Worm (Caenorhabditis elegans) whole organism, mixed stage, embryonic: ENCODE measurements around the gene lin-1.
"Not testable (repeated sequence)": the region's sequence is repeated elsewhere in the genome, so short reads cannot be mapped to it uniquely, and the experiment has no call there.

Experiments used
- M03D4.4 ChIP-seq: sonication (generic microtip); optimal IDR thresholded peaks from 2 replicates; lab custom pipeline; 2017; ENCODE audit warnings: mild to moderate bottlenecking, missing genetic modification characterization, missing compliant biosample characterization
- bed-3 ChIP-seq: fragments of 200-800 bp; sonication (Bioruptor generic); optimal IDR thresholded peaks from 3 replicates; lab custom pipeline; 2018; ENCODE audit warnings: mild to moderate bottlenecking, missing genetic modification characterization, moderate library complexity, missing compliant biosample characterization
- blmp-1 ChIP-seq: fragments of 150-350 bp; optimal IDR thresholded peaks from 2 replicates; lab custom pipeline; 2014; ENCODE audit warnings: missing biosample characterization, missing genetic modification characterization
- ceh-39 ChIP-seq: fragments of 150-350 bp; optimal IDR thresholded peaks from 2 replicates; lab custom pipeline; 2014; ENCODE audit warnings: missing biosample characterization, missing genetic modification characterization
- ceh-43 ChIP-seq: fragments of 200-800 bp; sonication (Bioruptor generic); optimal IDR thresholded peaks from 2 replicates; lab custom pipeline; 2018; ENCODE audit warnings: mild to moderate bottlenecking, missing genetic modification characterization, moderate library complexity, missing compliant biosample characterization
- ces-1 ChIP-seq: fragments of 150-350 bp; optimal IDR thresholded peaks from 2 replicates; lab custom pipeline; 2014; ENCODE audit warnings: missing biosample characterization, missing genetic modification reagents, missing genetic modification characterization
- cnd-1 ChIP-seq: fragments of 200-800 bp; sonication (Bioruptor generic); optimal IDR thresholded peaks from 2 replicates; lab custom pipeline; 2018; ENCODE audit warnings: mild to moderate bottlenecking, missing genetic modification characterization, missing compliant biosample characterization
- drap-1 ChIP-seq: fragments of 200-800 bp; sonication (Bioruptor generic); optimal IDR thresholded peaks from 3 replicates; lab custom pipeline; 2018; ENCODE audit warnings: mild to moderate bottlenecking, missing genetic modification characterization, missing compliant biosample characterization
- elt-1 ChIP-seq: sonication (generic microtip); optimal IDR thresholded peaks from 2 replicates; lab custom pipeline; 2017; ENCODE audit warnings: missing genetic modification characterization, mild to moderate bottlenecking, missing compliant biosample characterization, antibody characterized with exemption, moderate library complexity, borderline replicate concordance; ENCODE audit not compliant: insufficient read depth
- elt-3 ChIP-seq: fragments of 150-350 bp; optimal IDR thresholded peaks from 2 replicates; lab custom pipeline; 2014; ENCODE audit warnings: missing biosample characterization, missing genetic modification characterization
- flh-1 ChIP-seq: fragments of 200-800 bp; sonication (Bioruptor generic); optimal IDR thresholded peaks from 2 replicates; lab custom pipeline; 2018; ENCODE audit warnings: mild to moderate bottlenecking, missing genetic modification characterization, moderate library complexity, missing compliant biosample characterization
- ham-2 ChIP-seq: fragments of 200-800 bp; sonication (Bioruptor generic); optimal IDR thresholded peaks from 2 replicates; lab custom pipeline; 2018; ENCODE audit warnings: mild to moderate bottlenecking, missing genetic modification characterization, missing compliant biosample characterization
- hlh-1 ChIP-seq: fragments of 150-350 bp; optimal IDR thresholded peaks from 2 replicates; lab custom pipeline; 2014; ENCODE audit warnings: missing biosample characterization, missing genetic modification reagents, missing genetic modification characterization
- lin-13 ChIP-seq: fragments of 150-350 bp; optimal IDR thresholded peaks from 2 replicates; lab custom pipeline; 2014; ENCODE audit warnings: missing biosample characterization, missing genetic modification characterization
- lsy-2 ChIP-seq: fragments of 150-350 bp; optimal IDR thresholded peaks from 2 replicates; lab custom pipeline; 2014; ENCODE audit warnings: missing biosample characterization, missing genetic modification characterization
- mep-1 ChIP-seq: fragments of 150-350 bp; optimal IDR thresholded peaks from 2 replicates; lab custom pipeline; 2017; ENCODE audit warnings: missing biosample characterization, missing genetic modification reagents, missing genetic modification characterization, inconsistent platforms
- mls-2 ChIP-seq: sonication (generic microtip); optimal IDR thresholded peaks from 2 replicates; lab custom pipeline; 2016; ENCODE audit warnings: mild to moderate bottlenecking, missing genetic modification characterization, moderate library complexity, missing compliant biosample characterization
- nhr-12 ChIP-seq: fragments of 150-350 bp; optimal IDR thresholded peaks from 2 replicates; lab custom pipeline; 2014; ENCODE audit warnings: missing biosample characterization, missing genetic modification characterization
- nhr-2 ChIP-seq: fragments of 150-350 bp; optimal IDR thresholded peaks from 2 replicates; lab custom pipeline; 2014; ENCODE audit warnings: missing biosample characterization, missing genetic modification characterization
- nhr-237 ChIP-seq: fragments of 150-350 bp; optimal IDR thresholded peaks from 2 replicates; lab custom pipeline; 2014; ENCODE audit warnings: missing biosample characterization, missing genetic modification characterization
- nhr-28 ChIP-seq: fragments of 150-350 bp; optimal IDR thresholded peaks from 2 replicates; lab custom pipeline; 2014; ENCODE audit warnings: missing biosample characterization, missing genetic modification characterization
- nhr-76 ChIP-seq: sonication (generic microtip); optimal IDR thresholded peaks from 2 replicates; lab custom pipeline; 2017; ENCODE audit warnings: missing biosample characterization, missing genetic modification characterization
- pha-4 ChIP-seq: fragments of 150-350 bp; optimal IDR thresholded peaks from 2 replicates; lab custom pipeline; 2018; ENCODE audit warnings: missing biosample characterization, missing genetic modification reagents, missing genetic modification characterization
- sem-2 ChIP-seq: fragments of 200-800 bp; sonication (Bioruptor generic); optimal IDR thresholded peaks from 2 replicates; lab custom pipeline; 2018; ENCODE audit warnings: mild to moderate bottlenecking, missing genetic modification characterization, missing compliant biosample characterization
- snpc-4 ChIP-seq: fragments of 150-350 bp; optimal IDR thresholded peaks from 2 replicates; lab custom pipeline; 2014; ENCODE audit warnings: missing biosample characterization, missing genetic modification characterization
- sptf-1 ChIP-seq: sonication (generic microtip); optimal IDR thresholded peaks from 2 replicates; lab custom pipeline; 2017; ENCODE audit warnings: mild to moderate bottlenecking, missing genetic modification characterization, moderate library complexity, missing compliant biosample characterization
- tbx-8 ChIP-seq: fragments of 200-800 bp; sonication (Bioruptor generic); optimal IDR thresholded peaks from 2 replicates; lab custom pipeline; 2018; ENCODE audit warnings: mild to moderate bottlenecking, missing genetic modification characterization, moderate library complexity, missing compliant biosample characterization
- unc-120 ChIP-seq: sonication (generic microtip); optimal IDR thresholded peaks from 2 replicates; lab custom pipeline; 2017; ENCODE audit warnings: missing genetic modification characterization, missing compliant biosample characterization; ENCODE audit not compliant: poor library complexity, severe bottlenecking
- unc-39 ChIP-seq: fragments of 150-350 bp; optimal IDR thresholded peaks from 2 replicates; lab custom pipeline; 2014; ENCODE audit warnings: missing biosample characterization, missing genetic modification characterization
- unc-62 ChIP-seq: fragments of 150-350 bp; optimal IDR thresholded peaks from 2 replicates; lab custom pipeline; 2014; ENCODE audit warnings: missing biosample characterization, missing genetic modification reagents, missing genetic modification characterization

lin-1 gene

DNA sequence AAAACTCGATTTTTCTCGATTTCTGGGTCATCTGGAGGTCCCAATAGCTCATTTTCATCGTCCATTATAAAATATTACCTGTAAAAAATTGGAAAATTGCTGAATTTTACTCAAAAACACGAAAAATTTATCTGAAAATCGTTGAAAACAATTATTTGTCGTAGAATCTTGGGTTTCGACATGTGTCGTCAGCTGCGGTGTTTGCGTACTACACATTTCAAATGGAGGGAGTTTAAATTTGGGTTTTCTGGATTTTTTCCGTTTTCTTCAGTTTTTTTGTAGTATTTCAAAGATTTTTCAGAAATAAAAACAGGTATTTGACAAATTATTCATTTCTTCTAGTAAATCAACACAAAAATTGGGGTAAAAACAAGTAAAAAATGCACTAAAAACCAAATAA, 24.5 kb downstream of the lin-1 start, which contains the start of gene M70.5:
Gene M70.5, minus strand, starts transcription at position 78 of the 400 bp plus-strand sequence.
- not testable (repeated sequence) for TF ChIP-seq hlh-1 (tag; lab: Kevin White, UChicago); sptf-1; nhr-12 (tag; lab: Kevin White, UChicago)

DNA sequence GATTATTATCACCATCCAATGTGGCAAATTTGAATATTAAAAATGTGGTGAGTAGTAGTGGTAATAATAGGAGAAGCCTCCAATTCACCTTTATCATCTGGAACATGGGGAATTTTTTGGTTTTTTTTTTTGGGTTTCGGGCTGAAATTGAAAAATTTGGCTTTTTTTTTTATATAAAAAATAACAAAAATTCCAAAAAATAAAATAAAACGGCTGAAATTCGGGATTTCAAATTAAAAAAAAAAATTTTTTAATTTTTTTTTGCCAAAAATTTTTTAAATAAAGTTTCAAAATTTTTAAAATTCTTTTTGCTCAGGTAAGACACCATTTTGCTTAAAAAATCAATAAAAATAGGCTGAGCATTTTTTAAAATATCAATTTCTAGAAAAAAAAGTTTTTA, 36.5 kb downstream of the lin-1 start, which contains the start of gene famp-1:
Gene famp-1, minus strand, starts transcription at position 101 of the 400 bp plus-strand sequence.
- TF ChIP-seq nhr-237 (tag; lab: Kevin White, UChicago), result no peak
- no peak for TF ChIP-seq unc-120
- no peak for TF ChIP-seq mls-2 (tag; lab: Kevin White, UChicago)
- no peak for TF ChIP-seq cnd-1 (tag; lab: Kevin White, UChicago)
- no peak for TF ChIP-seq pha-4 (tag; lab: Kevin White, UChicago)
- TF ChIP-seq nhr-76 (tag; lab: Kevin White, UChicago), result no peak
- no peak for TF ChIP-seq lsy-2 (tag; lab: Kevin White, UChicago)
- TF ChIP-seq unc-39 (tag; lab: Kevin White, UChicago), result no peak
- TF ChIP-seq hlh-1 (tag; lab: Kevin White, UChicago), result no peak
- no peak for TF ChIP-seq ceh-43 (GFP tag; lab: Kevin White, UChicago)

DNA sequence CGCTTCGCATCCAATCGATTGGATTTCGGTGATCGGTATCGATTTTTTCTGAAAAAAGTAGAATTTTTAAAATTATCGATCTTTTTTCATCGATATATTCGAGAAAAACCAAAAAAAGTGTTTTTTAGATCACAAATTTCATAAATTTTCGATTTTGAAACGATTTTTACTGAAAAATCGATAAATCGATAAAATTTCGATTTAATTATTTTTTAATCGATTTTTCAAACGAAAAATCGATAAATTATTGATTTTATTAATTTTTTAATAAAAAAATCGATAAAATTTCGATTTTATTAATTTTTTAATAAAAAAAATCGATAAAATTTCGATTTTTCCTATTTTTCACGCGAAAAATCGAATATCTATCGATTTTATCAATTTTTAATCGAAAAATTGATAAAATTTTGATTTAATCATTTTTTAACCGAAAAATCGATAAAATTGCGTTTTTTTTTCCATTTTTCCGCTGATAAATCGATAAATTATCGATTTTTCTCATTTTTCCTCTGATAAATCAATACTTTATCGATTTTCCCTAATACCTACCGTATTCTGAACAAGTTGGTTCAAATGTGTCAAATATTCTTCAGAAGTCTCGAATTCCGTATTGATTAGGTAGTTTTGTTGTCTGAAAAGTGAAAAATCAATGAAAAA, 46.6 kb downstream of the lin-1 start:
- no peak for TF ChIP-seq cnd-1 (tag; lab: Kevin White, UChicago)
- TF ChIP-seq ham-2 (GFP tag; lab: Kevin White, UChicago), result no peak
- TF ChIP-seq pha-4 (tag; lab: Kevin White, UChicago), result no peak
- no peak for TF ChIP-seq snpc-4 (tag; lab: Kevin White, UChicago)
- TF ChIP-seq hlh-1 (tag; lab: Kevin White, UChicago), result no peak
- TF ChIP-seq nhr-237 (tag; lab: Kevin White, UChicago), result no peak
- no peak for TF ChIP-seq mep-1
- no peak for TF ChIP-seq lin-13 (tag; lab: Kevin White, UChicago)
- no peak for TF ChIP-seq elt-1 (tag; lab: Kevin White, UChicago)
- TF ChIP-seq bed-3 (GFP tag; lab: Kevin White, UChicago), result no peak
- TF ChIP-seq flh-1 (GFP tag; lab: Kevin White, UChicago), result no peak

DNA sequence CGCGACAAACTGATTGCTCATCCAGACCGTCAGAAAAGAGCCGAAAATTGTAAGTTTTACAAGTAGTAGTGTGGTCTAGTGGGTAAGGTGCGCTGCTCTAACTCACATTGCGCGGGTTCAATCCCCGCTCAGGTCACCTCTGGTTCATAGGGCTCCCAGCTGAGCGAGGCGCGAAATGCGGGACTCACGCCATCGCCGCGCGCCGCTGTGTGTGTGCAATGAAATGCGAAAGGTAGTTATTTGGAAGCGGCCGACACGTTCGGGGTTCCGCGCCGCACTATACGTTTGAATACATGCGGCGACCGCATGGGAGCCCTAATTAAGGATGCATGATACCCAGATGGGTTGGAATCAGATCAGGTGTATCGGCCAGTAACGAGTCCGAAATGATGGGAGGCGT, 53.9 kb downstream of the lin-1 start:
- TF ChIP-seq tbx-8 (GFP tag; lab: Kevin White, UChicago) (no peak), ces-1 (GFP tag; lab: Kevin White, UChicago) (no peak), nhr-28 (tag; lab: Kevin White, UChicago) (no peak), mep-1 (no peak), unc-120 (no peak), hlh-1 (tag; lab: Kevin White, UChicago) (no peak), M03D4.4 (no peak), snpc-4 (tag; lab: Kevin White, UChicago) (no peak), nhr-2 (tag; lab: Kevin White, UChicago) (no peak), sem-2 (GFP tag; lab: Kevin White, UChicago) (no peak), ceh-43 (GFP tag; lab: Kevin White, UChicago) (no peak), nhr-12 (tag; lab: Kevin White, UChicago) (no peak), lsy-2 (tag; lab: Kevin White, UChicago) (no peak)

DNA sequence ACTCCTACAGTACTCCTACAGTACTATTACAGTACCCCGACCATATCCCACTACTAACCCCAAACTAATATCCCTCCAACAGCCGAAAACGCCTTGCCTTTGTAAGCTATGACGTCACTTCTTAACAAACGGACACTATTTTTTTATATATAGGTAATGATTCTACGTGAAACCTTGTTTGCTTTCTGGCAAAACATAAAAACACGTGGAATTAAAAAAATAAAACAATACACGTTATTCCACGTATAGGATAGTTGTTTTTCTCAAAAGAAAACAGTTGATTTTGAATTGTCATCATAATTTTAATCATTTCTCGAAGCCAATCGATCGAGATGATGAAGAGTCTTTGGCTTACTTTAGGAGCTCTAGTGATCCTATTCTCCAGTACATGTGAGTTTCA, 54.5 kb downstream of the lin-1 start, which contains the start of gene M70.1:
Gene M70.1, plus strand, starts transcription at position 301 of the 400 bp plus-strand sequence.
- not testable (repeated sequence) for TF ChIP-seq M03D4.4; nhr-237 (tag; lab: Kevin White, UChicago); elt-3 (tag; lab: Kevin White, UChicago)

DNA sequence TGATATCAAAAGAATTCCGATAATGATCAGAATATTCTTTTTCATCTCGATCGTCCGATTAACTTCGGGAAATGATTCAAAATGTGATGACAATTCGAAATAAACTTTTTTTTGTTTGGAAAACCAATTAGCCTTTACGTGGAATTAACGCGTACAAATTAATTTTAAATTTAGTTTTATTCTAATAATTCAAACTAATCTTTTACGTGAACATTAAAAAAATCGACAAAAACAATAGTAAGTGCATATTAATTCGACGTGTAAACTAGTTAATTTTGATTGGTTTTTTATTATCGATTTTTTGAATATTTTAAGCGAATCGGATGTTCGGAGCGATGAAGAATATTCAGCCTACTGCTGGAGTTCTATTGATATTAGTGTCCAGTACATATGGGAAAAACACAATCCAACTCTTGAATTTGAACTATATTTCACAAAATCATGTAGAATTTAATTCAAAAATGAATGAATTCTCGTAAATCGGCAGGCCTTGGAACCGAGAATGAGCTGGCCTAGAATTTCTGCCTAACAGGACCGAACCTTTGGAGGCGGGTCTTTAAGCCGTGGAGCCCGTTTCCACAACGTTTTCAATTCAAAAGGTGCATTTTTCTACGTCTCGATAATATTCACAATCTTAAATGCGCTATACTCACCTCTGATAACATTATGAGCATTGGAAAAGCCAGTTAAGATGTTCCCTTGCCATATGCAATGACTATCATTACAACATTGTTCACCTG, 57.6 kb downstream of the lin-1 start, which contains the start of the genes M70.3 and M70.2:
Gene M70.3, minus strand, starts transcription at position 101 of the 740 bp plus-strand sequence.
Gene M70.2, plus strand, starts transcription at position 690 of the 740 bp plus-strand sequence.
- TF ChIP-seq elt-1 (tag; lab: Kevin White, UChicago), result no peak
- no peak for TF ChIP-seq unc-62 (GFP tag; lab: Kevin White, UChicago)
- no peak for TF ChIP-seq blmp-1
- no peak for TF ChIP-seq ceh-39 (tag; lab: Kevin White, UChicago)
- TF ChIP-seq unc-39 (tag; lab: Kevin White, UChicago), result no peak
- TF ChIP-seq unc-120, result no peak
- no peak for TF ChIP-seq cnd-1 (tag; lab: Kevin White, UChicago)
- no peak for TF ChIP-seq nhr-12 (tag; lab: Kevin White, UChicago)
- no peak for TF ChIP-seq flh-1 (GFP tag; lab: Kevin White, UChicago)
- no peak for TF ChIP-seq mep-1
- TF ChIP-seq ceh-43 (GFP tag; lab: Kevin White, UChicago), result no peak
- no peak for TF ChIP-seq mls-2 (tag; lab: Kevin White, UChicago)
- no peak for TF ChIP-seq bed-3 (GFP tag; lab: Kevin White, UChicago)
- TF ChIP-seq lsy-2 (tag; lab: Kevin White, UChicago), result no peak
- TF ChIP-seq drap-1 (GFP tag; lab: Kevin White, UChicago), result no peak
